Fruit fly (Drosophila melanogaster): Measurements from ENCODE around the gene Npc2b.

Npc2b gene

DNA sequence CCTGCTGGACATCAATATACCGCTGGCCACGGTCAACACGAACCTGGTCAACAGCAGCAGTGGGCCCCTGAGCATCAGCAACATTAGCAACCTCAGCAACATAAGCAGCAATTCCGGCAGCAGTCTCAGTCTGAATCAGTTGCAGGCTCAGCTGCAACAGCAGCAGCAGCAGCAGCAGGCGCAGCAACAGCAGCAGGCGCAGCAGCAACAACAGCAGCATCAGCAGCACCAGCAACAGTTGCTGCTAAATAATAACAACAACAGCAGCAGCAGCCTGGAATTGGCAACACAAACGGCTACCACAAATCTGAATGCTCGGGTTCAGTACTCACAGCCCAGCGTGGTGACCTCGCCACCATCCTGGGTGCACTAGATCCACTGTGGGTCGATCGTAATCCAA, 7.8 kb upstream of the Npc2b start:
- no peak for TF ChIP-seq CG17801 (GFP tag; optimal IDR thresholded peaks at IDR 0.05; ENCODE audit: partially characterized antibody)

DNA sequence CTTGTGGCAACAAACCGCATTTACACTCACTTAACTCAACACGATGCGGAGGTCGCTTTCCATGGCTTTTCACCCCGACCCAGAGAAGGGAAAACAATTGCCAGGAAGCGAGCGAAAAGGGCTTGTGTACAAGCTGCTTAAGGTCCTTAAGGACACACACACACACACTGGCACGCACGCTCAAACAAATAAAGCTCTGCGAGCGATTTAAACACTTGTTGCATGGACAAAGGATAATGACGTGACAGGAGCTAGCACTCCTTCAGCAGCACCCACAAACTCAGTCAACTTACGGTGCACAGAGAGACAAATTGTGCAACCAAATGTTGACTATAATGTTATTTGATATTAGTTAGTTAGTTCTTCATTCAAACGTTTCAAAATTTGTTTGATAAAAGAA, 3.8 kb upstream of the Npc2b start:
- TF ChIP-seq CG17801 (GFP tag; optimal IDR thresholded peaks at IDR 0.05; ENCODE audit: partially characterized antibody), result no peak

DNA sequence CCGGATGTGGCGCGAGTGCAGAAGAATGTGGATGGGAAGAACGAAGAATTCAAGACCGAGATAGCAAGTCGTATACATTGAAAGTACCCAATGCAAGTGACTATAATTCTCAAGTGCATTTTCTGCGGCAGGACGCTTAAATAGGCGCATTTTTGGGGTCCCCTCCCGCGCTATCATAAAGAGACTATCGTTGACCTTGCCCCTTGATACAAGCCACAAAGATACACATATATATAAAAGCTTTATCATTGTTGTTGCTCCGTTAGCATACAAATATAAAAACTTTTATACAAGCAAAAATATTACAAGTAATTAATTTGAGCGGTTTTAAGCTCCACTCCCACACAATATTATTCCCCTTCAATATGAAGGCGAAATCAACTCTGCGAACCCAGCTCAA, 1.2 kb upstream of the Npc2b start:
- TF ChIP-seq CG17801 (GFP tag; optimal IDR thresholded peaks at IDR 0.05; ENCODE audit: partially characterized antibody), result no peak

DNA sequence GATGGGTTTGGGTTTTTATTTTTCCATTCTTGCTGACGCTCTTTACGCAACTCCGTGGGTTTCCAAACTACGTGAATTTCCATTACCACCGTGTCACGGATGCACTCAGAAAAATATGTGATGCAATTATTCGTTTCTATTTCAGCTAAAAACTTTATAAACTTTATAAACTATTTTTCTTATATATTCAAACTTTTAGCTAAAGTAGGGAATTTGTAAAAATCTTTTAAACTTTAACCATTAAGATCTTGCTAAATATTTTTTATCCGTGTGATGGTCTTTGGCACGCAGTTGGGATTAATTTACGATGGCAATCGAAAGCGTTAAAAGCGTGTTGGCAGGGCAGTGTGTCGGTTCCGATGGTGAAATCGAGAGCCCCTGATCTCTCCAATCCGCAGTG, 6.1 kb downstream of the Npc2b start:
- TF ChIP-seq CG17801 (GFP tag; optimal IDR thresholded peaks at IDR 0.05; ENCODE audit: partially characterized antibody), result no peak

DNA sequence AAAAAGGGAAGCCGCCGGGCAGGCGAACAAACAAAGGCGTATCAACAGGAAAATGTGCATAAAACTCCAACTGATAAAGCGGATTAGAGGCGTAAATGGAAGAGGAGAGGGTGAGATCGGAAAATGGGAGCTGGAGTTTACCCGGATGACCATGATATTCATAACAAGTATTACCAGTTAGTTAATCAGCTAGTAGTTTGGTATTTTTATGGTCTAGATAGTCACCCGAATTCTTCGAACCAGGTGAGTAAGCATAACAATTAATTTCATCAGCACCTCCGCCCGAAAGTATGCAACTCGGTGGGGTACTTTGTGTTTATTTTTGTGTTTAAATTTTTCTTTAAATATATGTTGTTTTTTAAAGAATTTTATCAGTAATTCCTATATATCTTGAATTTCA, 6.6 kb downstream of the Npc2b start:
- TF ChIP-seq CG17801 (GFP tag; optimal IDR thresholded peaks at IDR 0.05; ENCODE audit: partially characterized antibody), result no peak

DNA sequence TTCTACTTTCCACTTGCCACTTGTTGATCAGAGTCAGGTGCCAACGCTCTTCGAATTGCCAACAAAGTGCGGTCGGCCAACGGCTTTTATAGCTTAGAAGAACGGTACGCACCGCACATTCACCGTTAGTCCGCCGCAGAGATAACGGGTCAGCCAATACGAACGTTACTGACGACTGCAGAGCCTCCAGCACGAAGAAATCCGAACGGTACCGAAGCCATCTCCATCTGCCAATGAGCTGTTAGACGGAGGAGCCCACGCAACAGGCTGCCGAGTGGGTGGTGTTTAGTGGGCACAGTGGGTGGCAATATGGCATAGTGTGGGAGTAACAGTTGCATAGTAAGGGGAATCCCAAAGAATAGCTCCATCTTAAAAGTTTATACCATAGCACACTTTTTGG, 7.5 kb downstream of the Npc2b start, which contains the start of gene CCHa1:
Gene CCHa1 (minus strand): TSS at position 44 of the 400 bp plus-strand sequence.
- TF ChIP-seq CG17801 (GFP tag; optimal IDR thresholded peaks at IDR 0.05; ENCODE audit: partially characterized antibody), result no peak

DNA sequence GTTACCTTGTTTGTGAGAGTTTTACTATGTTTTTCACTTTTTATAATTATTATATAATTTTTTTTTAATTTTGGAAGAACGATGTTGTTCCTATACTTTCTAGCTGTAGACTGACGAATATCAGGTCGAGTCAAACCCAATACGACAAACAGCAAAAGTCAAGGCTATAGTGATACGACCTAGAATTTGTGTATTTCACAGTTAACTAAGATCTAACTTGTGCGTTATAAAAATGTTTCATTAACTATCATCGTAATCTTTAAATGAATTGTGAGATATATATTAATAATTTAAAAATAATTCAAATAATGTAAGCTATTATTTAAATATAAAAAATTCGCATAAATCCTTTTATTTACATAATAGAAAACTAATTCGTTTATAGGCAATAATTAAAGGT, 8.7 kb downstream of the Npc2b start, which contains the start of gene CG9920:
Gene CG9920 (minus strand): TSS at position 101 of the 400 bp plus-strand sequence.
- TF ChIP-seq CG17801 (GFP tag; optimal IDR thresholded peaks at IDR 0.05; ENCODE audit: partially characterized antibody), result no peak

DNA sequence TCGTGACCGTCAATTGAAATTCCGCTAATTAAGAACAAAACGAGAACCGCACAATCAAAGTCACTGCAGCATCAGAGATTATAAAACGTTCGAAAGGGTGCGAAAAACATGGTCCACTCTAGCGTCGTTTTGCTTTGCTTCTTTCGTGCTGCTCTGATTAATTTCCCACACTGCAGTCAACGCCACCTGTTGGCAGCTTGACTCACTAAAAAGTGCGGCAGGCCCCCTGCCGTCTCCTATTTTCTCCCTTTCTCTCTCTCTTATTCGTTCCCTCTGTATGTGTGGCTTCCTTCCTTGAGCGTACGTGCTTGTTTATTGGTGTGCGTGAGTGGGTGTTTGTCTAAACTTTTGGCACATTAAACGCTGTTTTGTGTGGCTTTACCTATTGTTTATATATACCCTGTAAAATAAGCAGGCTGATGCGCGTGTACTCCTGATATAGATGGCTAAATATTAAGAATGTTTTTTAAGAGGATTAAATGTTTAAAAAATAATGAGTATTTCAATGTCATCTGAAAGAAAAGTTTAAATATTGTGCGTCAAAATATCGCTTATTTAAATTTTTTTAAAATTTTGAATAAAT, 9.3 kb downstream of the Npc2b start:
- no peak for TF ChIP-seq CG17801 (GFP tag; optimal IDR thresholded peaks at IDR 0.05; ENCODE audit: partially characterized antibody)

DNA sequence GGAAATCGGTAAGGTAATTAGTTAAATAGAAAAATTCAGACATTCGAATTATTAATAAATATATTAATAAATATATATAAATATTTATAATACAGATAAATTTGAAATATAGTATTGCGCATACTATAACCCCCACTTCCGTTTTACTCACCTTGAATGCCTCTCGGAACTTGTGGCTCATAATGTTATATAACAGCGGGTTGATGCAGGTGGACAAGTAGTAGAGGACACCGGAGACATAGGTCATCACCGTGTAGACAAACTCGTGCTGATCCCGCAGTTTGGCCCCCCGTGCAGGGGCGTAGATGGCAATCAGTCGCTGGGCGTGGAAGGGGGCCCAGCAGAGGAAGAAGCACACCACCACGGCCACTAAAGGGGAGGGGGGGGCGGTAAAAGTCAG, 11.6 kb downstream of the Npc2b start:
- TF ChIP-seq CG17801 (GFP tag; optimal IDR thresholded peaks at IDR 0.05; ENCODE audit: partially characterized antibody), result no peak

DNA sequence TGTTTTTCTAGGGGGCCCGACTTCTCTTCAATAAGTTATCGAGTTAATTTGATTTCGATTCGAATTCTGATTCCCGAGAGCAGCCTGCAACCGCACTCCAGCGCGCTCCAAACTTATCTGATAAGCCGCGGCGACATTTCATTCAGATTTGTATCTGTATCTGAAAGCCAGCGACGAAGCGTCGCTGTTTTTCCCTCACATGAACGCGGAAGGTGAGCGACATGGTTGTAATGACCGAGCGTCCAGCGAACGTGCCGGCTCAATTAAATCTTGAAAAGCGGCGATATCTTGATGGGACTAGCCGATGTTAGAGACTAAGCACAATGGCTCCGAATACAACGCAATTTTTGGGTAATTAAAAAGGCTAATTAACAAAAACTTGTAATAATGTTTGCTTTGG, 13.7 kb downstream of the Npc2b start, which contains the start of gene PK1-R:
Gene PK1-R (minus strand): TSS at position 101 of the 400 bp plus-strand sequence.
- TF ChIP-seq CG17801 (GFP tag; optimal IDR thresholded peaks at IDR 0.05; ENCODE audit: partially characterized antibody), result no peak

DNA sequence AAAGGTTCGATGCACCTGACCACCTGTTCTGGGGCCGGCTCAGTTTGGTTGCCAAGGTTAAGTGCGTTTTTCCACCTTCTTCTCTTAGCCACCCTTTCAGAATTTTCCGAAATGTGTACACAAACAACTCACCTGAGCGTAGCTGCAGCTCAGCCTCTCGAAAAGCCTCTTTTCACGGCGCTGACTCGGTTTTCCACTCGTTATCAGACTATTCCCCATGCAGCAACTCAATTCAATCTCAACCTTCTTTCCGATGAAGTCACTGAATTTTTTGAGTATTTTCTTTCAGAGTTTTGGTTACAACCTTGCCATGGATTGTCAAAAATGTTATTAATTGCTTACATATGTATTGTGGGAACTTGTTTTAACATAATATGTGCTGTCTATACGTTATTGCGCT, 18.3 kb downstream of the Npc2b start:
- no peak for TF ChIP-seq CG17801 (GFP tag; optimal IDR thresholded peaks at IDR 0.05; ENCODE audit: partially characterized antibody)

DNA sequence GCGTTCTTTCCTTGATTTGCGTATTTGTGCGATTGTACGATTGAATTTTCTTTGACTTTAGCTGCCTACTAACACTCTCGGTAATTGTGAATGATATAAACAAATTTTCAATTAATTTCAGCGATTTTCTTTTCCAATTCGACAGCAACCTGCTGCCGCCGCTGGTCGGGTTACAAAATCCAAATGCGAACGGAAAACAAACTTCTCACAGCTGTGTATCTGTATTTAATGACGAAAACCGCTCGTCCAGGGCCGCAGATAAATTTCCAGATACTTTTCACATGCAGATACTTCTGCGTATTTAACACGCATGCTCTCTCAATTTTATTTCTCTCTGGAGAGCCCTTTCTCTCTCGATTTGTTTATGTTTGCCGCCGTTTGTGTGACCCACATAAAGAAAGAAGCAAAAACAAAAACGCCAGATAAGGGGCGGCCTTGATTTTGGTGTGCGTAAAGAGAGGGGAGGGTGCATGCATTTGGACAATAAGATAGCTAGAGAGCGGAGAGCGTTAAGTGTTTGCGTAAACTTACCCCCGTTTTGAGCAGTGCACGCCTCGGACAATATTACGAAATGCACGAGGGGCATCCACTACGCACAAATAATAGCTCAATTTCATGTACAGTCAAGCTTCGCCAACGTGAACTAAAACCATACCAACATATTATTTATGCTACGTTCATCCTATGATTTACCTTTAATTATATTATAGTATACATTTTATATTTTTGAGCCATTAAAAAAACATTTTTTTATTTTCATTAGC, 19.0 kb downstream of the Npc2b start, which contains the start of gene CG12402:
Gene CG12402 (minus strand): TSS at position 164 of the 764 bp plus-strand sequence.
- no peak for TF ChIP-seq CG17801 (GFP tag; optimal IDR thresholded peaks at IDR 0.05; ENCODE audit: partially characterized antibody)

DNA sequence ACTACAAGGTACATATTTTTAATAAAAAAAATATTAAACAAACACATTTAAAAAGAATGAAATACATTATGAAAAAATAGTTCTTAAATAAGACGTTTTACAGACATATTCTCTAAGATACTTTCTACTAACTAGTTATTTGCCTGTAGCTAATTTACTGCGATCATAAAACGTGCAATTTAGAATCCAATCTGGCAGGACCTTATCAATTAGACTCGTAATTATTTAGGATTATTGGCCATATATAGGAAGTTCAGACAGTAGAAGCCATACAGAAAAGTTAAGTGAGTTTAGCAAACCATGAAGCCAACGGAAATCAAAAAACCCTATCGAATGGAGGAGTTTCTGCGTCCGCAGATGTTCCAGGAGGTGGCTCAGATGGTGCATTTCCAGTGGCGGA, 19.8 kb downstream of the Npc2b start, which contains the start of gene Or88a:
Gene Or88a (plus strand): TSS at position 301 of the 400 bp plus-strand sequence.
- no peak for TF ChIP-seq CG17801 (GFP tag; optimal IDR thresholded peaks at IDR 0.05; ENCODE audit: partially characterized antibody)

DNA sequence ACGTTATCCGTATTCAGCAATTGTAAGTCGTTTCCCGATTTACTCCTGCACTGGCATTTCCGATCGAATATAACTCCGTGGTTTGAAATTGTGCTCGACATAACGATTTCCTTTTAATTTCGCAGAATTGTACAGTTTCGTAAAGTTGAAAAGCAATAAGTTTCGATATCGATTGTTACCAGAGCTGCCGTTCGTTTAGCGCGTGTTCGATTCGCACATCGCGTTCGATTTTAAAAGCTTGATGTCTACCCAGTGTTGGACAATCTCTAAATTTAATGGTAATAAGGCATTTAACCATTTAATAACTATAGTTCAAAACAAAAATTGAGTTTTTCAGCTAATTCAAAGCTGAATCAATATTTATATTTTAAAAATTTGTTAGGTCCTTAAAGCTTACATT, 22.7 kb downstream of the Npc2b start, which contains the start of gene CG14357:
Gene CG14357 (minus strand): TSS at position 101 of the 400 bp plus-strand sequence.
- no peak for TF ChIP-seq CG17801 (GFP tag; optimal IDR thresholded peaks at IDR 0.05; ENCODE audit: partially characterized antibody)

DNA sequence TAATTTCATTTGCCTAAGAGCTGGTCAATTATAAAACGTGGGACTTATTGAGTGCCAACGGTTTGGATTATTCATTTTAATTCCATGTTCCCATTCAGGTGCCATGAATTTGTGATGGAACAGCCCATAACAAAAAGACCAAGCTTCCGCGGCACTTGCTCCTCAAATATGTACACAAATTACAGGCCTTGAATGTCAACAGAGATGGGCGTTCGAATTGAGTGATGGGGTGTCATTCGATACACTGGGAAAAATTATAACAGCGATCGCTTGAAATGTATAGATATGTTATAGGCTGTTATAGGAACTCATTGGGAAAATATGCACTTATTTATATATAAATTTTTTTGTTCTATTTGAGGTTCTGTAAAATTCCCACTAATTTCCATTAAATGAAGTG, 26.8 kb downstream of the Npc2b start:
- no peak for TF ChIP-seq CG17801 (GFP tag; optimal IDR thresholded peaks at IDR 0.05; ENCODE audit: partially characterized antibody)

DNA sequence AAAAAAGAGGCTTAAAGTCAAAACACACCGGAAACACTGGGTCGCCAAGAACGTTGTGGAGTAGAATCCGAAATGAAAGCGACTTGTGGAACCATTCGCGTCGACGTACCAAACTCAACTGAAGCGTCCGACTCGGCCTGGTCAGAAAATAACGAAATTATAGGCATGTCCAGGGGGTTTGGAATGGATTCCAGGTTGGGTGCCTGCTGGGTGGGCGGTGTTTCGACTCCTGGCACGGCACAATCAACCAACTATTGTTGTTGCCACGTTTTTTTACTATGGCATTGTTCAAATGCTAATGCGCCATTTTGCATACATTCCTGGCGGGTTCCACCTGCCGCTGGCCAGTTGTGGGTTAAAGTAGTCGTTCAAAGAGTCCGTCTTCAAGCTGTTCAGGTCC, 29.0 kb downstream of the Npc2b start, which contains the start of gene Kif19A:
Gene Kif19A (minus strand): TSS at position 101 of the 400 bp plus-strand sequence.
- TF ChIP-seq CG17801 (GFP tag; optimal IDR thresholded peaks at IDR 0.05; ENCODE audit: partially characterized antibody), result no peak
